Fruit fly (Drosophila melanogaster): ENCODE results near the gene CG8360.

Gene CG8360

DNA sequence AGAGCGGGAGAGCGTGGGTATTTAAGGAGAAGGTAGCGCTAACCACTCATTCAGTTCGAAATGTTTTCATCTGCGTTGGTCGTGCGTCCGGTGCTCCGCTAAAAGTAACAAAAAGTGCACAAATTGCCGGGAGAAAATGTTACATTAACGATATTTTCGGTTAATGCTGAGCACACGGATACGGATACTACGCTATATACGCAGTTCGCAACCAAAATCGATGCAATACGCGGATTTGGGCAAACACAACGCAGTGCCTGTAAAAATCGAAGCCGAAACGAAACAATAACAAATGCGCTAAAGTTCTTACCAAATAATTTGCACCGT is 49.8 kb upstream of the CG8360 start, which contains the start of gene Piezo (continued):
- TF ChIP-seq CG1647 (GFP tag; optimal IDR thresholded peaks at IDR 0.05) (no peak), crol (GFP tag; IDR thresholded peaks at IDR 0.05) (peak; percentile 4; the same call in 1 of the 2 replicates), slp2 (GFP tag; optimal IDR thresholded peaks at IDR 0.05) (no peak), crp (GFP tag; optimal IDR thresholded peaks at IDR 0.05) (no peak), CG4617 (GFP tag; optimal IDR thresholded peaks at IDR 0.05; ENCODE audit: borderline replicate concordance) (no peak), abd-A (tag; optimal IDR thresholded peaks at IDR 0.05) (no peak), CG1832 (GFP tag; optimal IDR thresholded peaks at IDR 0.05) (no peak), CG11398 (GFP tag; optimal IDR thresholded peaks at IDR 0.05) (no peak), gsb-n (tag; optimal IDR thresholded peaks at IDR 0.05) (no peak), mam (GFP tag; optimal IDR thresholded peaks at IDR 0.05) (no peak), CG31441 (GFP tag; IDR thresholded peaks at IDR 0.05) (no peak), CG30431 (GFP tag; optimal IDR thresholded peaks at IDR 0.05) (no peak), CG12391 (tag; optimal IDR thresholded peaks at IDR 0.05) (no peak), tin (GFP tag; optimal IDR thresholded peaks at IDR 0.05) (no peak), Nf-YB (GFP tag; optimal IDR thresholded peaks at IDR 0.05) (no peak), so (GFP tag; IDR thresholded peaks at IDR 0.05) (no peak), usp (GFP tag; optimal IDR thresholded peaks at IDR 0.05) (no peak), Opbp (GFP tag; IDR thresholded peaks at IDR 0.05; ENCODE audit: partially characterized antibody) (peak; percentile 53; the same call in 1 of the 3 replicates), CG17361 (GFP tag; IDR thresholded peaks at IDR 0.05) (no peak; the same call in 2 of the 3 replicates), dan (GFP tag; IDR thresholded peaks at IDR 0.05) (no peak), btn (GFP tag; optimal IDR thresholded peaks at IDR 0.05) (no peak), CG13424 (tag; optimal IDR thresholded peaks at IDR 0.05) (no peak), CG15514 (GFP tag; optimal IDR thresholded peaks at IDR 0.05) (no peak), knrl (GFP tag; IDR thresholded peaks at IDR 0.05; ENCODE audit: partially characterized antibody) (no peak; the same call in 2 of the 3 replicates)

DNA sequence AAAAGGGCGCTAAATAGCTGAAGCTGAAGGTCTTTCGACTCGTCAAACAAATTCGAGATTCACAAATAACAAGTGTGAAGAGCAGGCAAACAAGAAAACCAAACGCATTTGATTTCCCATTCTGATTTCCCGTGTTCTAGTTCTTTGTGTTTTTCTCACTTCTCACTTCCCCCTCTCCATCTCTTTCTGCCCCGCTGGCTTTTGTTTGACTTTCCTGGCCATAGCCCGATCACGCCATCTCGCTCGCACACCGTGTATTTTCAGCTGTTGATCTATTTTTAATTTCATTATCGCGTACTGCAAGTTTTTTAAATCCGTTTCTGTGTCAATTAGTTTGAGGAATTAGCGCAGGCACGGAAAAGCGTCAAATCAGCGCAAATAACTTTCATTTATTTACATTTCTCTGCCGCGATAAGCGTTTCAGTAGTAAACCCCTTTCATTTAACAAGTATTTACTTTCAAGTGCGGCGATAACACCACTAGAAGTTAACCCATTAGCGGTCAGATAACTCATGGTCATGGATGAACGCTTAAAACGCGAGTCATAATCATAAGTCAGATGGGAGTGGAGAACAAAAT is 49.1 kb upstream of the CG8360 start:
- no peak for TF ChIP-seq Dfd (GFP tag; optimal IDR thresholded peaks at IDR 0.05)
- TF ChIP-seq Eip74EF (GFP tag; optimal IDR thresholded peaks at IDR 0.05), result peak in 1 of 2 experiments; percentile 53
- TF ChIP-seq CG4730 (GFP tag; IDR thresholded peaks at IDR 0.05), result no peak
- TF ChIP-seq kni (GFP tag; optimal IDR thresholded peaks at IDR 0.05), result peak; percentile 53
- TF ChIP-seq mirr (GFP tag; optimal IDR thresholded peaks at IDR 0.05), result peak; percentile 9
- TF ChIP-seq Ets65A (GFP tag), result no peak
- TF ChIP-seq CG6689 (GFP tag; IDR thresholded peaks at IDR 0.05), result no peak
- TF ChIP-seq fd3F (GFP tag; optimal IDR thresholded peaks at IDR 0.05), result no peak
- no peak for TF ChIP-seq sr (GFP tag; IDR thresholded peaks at IDR 0.05)
- TF ChIP-seq YL-1 (GFP tag; optimal IDR thresholded peaks at IDR 0.05), result no peak
- peak; percentile 29 for TF ChIP-seq Kr (GFP tag; optimal IDR thresholded peaks at IDR 0.05)
- no peak for TF ChIP-seq CG12391 (tag; optimal IDR thresholded peaks at IDR 0.05)
- no peak for TF ChIP-seq Lhr (GFP tag; optimal IDR thresholded peaks at IDR 0.05)
- TF ChIP-seq CG10366 (GFP tag; IDR thresholded peaks at IDR 0.05), result no peak
- no peak for TF ChIP-seq emc (GFP tag; optimal IDR thresholded peaks at IDR 0.05)
- no peak for TF ChIP-seq Usf (GFP tag; optimal IDR thresholded peaks at IDR 0.05)
- TF ChIP-seq CG1602 (GFP tag; optimal IDR thresholded peaks at IDR 0.05), result no peak
- TF ChIP-seq lbe (GFP tag; optimal IDR thresholded peaks at IDR 0.05), result no peak
- TF ChIP-seq CG14050 (GFP tag; IDR thresholded peaks at IDR 0.05), result no peak
- no peak for TF ChIP-seq bsh (GFP tag; optimal IDR thresholded peaks at IDR 0.05)
- no peak for TF ChIP-seq cato (GFP tag; optimal IDR thresholded peaks at IDR 0.05; ENCODE audit: borderline replicate concordance)
- TF ChIP-seq HmgZ (tag; optimal IDR thresholded peaks at IDR 0.05), result no peak
- no peak for TF ChIP-seq ewg (GFP tag; optimal IDR thresholded peaks at IDR 0.05)
- peak; percentile 4 for TF ChIP-seq Hmr (GFP tag; optimal IDR thresholded peaks at IDR 0.05)
- no peak for TF ChIP-seq CG15269 (tag; optimal IDR thresholded peaks at IDR 0.05)
- TF ChIP-seq oc (tag; optimal IDR thresholded peaks at IDR 0.05), result peak; percentile 7
- TF ChIP-seq CG31441 (GFP tag; IDR thresholded peaks at IDR 0.05), result no peak
- TF ChIP-seq CG15479 (GFP tag; optimal IDR thresholded peaks at IDR 0.05), result no peak
- TF ChIP-seq CG30431 (GFP tag; optimal IDR thresholded peaks at IDR 0.05), result no peak
- no peak for TF ChIP-seq dan (GFP tag; IDR thresholded peaks at IDR 0.05)
